Worm (Caenorhabditis elegans) whole organism, mixed stage, embryonic: ENCODE measurements around the gene M28.4.

Source experiments
- tbx-8 ChIP-seq: fragments of 200-800 bp; sonication (Bioruptor generic); optimal IDR thresholded peaks from 2 replicates; lab custom pipeline; 2018; ENCODE audit warnings: mild to moderate bottlenecking, missing genetic modification characterization, moderate library complexity, missing compliant biosample characterization
- zip-8 ChIP-seq: fragments of 150-350 bp; optimal IDR thresholded peaks from 2 replicates; lab custom pipeline; 2014; ENCODE audit warnings: missing biosample characterization, missing genetic modification characterization

ce11 chrII:10684954-10685353 is 41.5 kb downstream of the M28.4 start:
- TF ChIP-seq tbx-8 (no peak), zip-8 (no peak)
